Worm (Caenorhabditis elegans): ENCODE results near the gene C16D2.3.

C16D2.3 gene

DNA sequence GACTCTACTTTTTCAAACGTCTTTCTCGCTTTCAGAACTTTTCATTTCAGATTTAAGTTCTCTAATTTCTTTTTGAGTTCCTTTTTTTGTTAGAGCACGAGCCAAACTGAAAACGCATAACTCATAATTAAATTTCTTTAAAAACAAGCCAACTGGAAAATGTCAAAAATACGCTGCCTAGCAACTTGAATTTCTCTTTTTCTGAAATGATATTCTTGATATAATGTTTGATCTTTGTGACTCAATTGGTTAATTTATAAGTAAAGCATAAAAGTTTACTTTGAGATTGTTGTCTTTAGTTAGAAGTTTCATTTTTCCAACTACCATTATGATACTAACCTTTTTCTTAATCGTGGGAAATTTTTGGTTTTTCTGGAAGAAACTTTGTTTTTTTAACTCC, 3.2 kb downstream of the C16D2.3 start:
- TF ChIP-seq ham-2 (GFP tag; optimal IDR thresholded peaks at IDR 0.05) (no peak), ceh-43 (GFP tag; optimal IDR thresholded peaks at IDR 0.05) (no peak), drap-1 (GFP tag; optimal IDR thresholded peaks at IDR 0.05) (no peak), sem-2 (GFP tag; optimal IDR thresholded peaks at IDR 0.05) (no peak), mab-5 (tag; optimal IDR thresholded peaks at IDR 0.05) (no peak), pha-4 (tag; optimal IDR thresholded peaks at IDR 0.05) (no peak), ceh-83 (GFP tag; optimal IDR thresholded peaks at IDR 0.05) (no peak), nhr-12 (tag; optimal IDR thresholded peaks at IDR 0.05) (no peak), lin-13 (tag; optimal IDR thresholded peaks at IDR 0.05) (no peak), bed-3 (GFP tag; optimal IDR thresholded peaks at IDR 0.05) (no peak), M03D4.4 (tag; optimal IDR thresholded peaks at IDR 0.05) (no peak), nhr-76 (tag; optimal IDR thresholded peaks at IDR 0.05) (no peak), ceh-39 (tag; optimal IDR thresholded peaks at IDR 0.05) (no peak), mls-2 (tag; optimal IDR thresholded peaks at IDR 0.05) (no peak)

DNA sequence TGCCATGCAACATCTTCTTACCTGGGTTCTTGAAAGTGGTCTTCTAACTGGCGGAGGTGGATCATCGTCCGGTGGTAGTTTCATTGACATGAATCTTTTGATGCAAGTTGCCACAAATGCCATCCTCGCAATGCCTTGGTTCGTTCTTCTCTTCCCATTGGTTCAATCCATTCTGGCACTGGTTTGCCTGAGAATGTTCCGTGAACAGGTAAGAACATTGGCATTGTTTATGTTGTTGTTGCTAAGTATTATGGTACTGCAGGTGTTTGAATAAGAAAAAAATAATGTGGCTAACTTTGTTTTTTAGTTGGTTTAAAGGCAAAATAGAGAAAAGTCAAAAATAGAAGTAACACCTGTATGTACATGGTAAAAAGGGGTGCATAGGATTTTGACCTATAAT, 5.9 kb downstream of the C16D2.3 start:
- TF ChIP-seq ztf-11 (tag; optimal IDR thresholded peaks at IDR 0.05): no peak
- TF ChIP-seq bed-3 (GFP tag; optimal IDR thresholded peaks at IDR 0.05): no peak
- no peak for TF ChIP-seq mls-2 (tag; optimal IDR thresholded peaks at IDR 0.05)
- no peak for TF ChIP-seq tbx-8 (GFP tag; optimal IDR thresholded peaks at IDR 0.05)
- no peak for TF ChIP-seq blmp-1 (tag; optimal IDR thresholded peaks at IDR 0.05)
- no peak for TF ChIP-seq sptf-1 (tag; optimal IDR thresholded peaks at IDR 0.05)
- no peak for TF ChIP-seq drap-1 (GFP tag; optimal IDR thresholded peaks at IDR 0.05)
- no peak for TF ChIP-seq hlh-1 (tag; optimal IDR thresholded peaks at IDR 0.05)
- no peak for TF ChIP-seq zip-8 (tag; optimal IDR thresholded peaks at IDR 0.05)
- TF ChIP-seq ceh-43 (GFP tag; optimal IDR thresholded peaks at IDR 0.05): no peak
- no peak for TF ChIP-seq ham-2 (GFP tag; optimal IDR thresholded peaks at IDR 0.05)
- TF ChIP-seq elt-3 (tag; optimal IDR thresholded peaks at IDR 0.05): no peak
- no peak for TF ChIP-seq ceh-83 (GFP tag; optimal IDR thresholded peaks at IDR 0.05)
- TF ChIP-seq ces-1 (GFP tag; optimal IDR thresholded peaks at IDR 0.05): no peak
- no peak for TF ChIP-seq unc-62 (GFP tag; optimal IDR thresholded peaks at IDR 0.05)

DNA sequence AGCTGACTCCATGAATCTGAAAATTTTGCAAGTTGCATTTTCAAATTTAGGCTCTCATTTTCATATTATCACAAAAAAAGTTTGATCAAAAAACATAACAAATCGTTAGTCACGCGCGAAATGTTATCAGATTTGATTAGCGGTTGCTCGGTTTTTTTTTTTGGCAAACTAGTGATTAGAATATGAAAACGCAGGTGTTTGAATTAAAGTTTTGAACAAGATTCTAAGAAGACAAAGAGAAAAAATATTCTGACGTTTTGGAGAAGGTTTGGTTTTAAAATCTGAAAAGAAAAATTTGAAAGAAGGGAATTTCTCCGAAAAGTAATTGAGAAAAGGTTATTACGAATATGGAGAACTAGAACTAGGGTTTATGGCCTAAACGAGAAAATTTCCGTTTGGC, 6.5 kb downstream of the C16D2.3 start:
- no peak for TF ChIP-seq M03D4.4 (tag; optimal IDR thresholded peaks at IDR 0.05)
- no peak for TF ChIP-seq blmp-1 (tag; optimal IDR thresholded peaks at IDR 0.05)
- TF ChIP-seq elt-3 (tag; optimal IDR thresholded peaks at IDR 0.05): no peak
- TF ChIP-seq bed-3 (GFP tag; optimal IDR thresholded peaks at IDR 0.05): no peak
- TF ChIP-seq ceh-39 (tag; optimal IDR thresholded peaks at IDR 0.05): no peak

DNA sequence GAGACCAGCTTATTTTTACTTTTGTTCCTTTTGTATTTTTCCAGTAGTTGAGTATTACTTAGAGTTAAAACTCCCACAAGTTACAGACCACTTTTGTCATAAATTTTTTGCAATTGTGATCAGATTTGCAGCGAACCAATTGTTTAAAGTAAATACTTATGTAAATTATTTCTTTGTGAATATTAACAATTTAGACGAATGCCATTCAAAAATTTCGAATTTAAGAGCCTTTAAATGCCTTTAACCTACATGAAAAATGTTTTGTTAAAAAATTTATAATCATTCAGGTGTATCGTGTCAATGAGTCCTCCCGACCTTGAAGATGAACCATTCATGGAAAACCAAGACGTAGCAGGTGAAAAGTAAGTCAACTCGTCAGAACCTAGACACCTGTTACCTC, 8.1 kb downstream of the C16D2.3 start, which contains the start of gene W07A12.4:
Gene W07A12.4, plus strand, starts transcription at position 301 of the 400 bp plus-strand sequence.
- TF ChIP-seq sptf-1 (tag; optimal IDR thresholded peaks at IDR 0.05) (no peak), lin-13 (tag; optimal IDR thresholded peaks at IDR 0.05) (no peak)

DNA sequence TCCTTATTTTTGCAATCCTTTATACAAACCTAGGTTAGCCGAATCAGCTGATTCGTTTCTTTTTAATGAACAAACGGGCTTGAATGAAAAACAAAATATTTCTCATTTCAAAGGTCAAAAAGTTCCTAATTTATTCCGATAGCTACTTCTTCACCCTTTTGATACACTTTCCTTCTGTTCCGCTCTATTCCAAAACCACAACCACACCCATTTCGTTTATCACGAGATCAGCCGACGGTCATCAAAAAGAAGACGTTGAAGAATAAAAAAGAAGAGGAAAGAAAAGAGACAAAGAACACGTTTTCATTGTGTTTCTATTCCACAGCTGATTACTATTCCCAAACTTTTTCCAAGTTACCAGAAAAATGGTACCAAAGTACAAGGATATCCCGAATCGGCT, 10.2 kb downstream of the C16D2.3 start:
- TF ChIP-seq unc-62 (GFP tag; optimal IDR thresholded peaks at IDR 0.05): no peak
- no peak for TF ChIP-seq blmp-1 (tag; optimal IDR thresholded peaks at IDR 0.05)
- TF ChIP-seq ceh-43 (GFP tag; optimal IDR thresholded peaks at IDR 0.05): no peak
- TF ChIP-seq unc-39 (tag; optimal IDR thresholded peaks at IDR 0.05): no peak
- no peak for TF ChIP-seq nhr-237 (tag; optimal IDR thresholded peaks at IDR 0.05)
- TF ChIP-seq unc-120 (tag; optimal IDR thresholded peaks at IDR 0.05; ENCODE audit: poor library complexity, severe bottlenecking): no peak
- no peak for TF ChIP-seq elt-3 (tag; optimal IDR thresholded peaks at IDR 0.05)
- TF ChIP-seq nhr-28 (tag; optimal IDR thresholded peaks at IDR 0.05): no peak
- TF ChIP-seq lin-13 (tag; optimal IDR thresholded peaks at IDR 0.05): no peak
- no peak for TF ChIP-seq sem-2 (GFP tag; optimal IDR thresholded peaks at IDR 0.05)
- TF ChIP-seq ceh-39 (tag; optimal IDR thresholded peaks at IDR 0.05): no peak
- no peak for TF ChIP-seq snpc-4 (tag; optimal IDR thresholded peaks at IDR 0.05)
- TF ChIP-seq tbx-8 (GFP tag; optimal IDR thresholded peaks at IDR 0.05): no peak
- TF ChIP-seq nhr-2 (tag; optimal IDR thresholded peaks at IDR 0.05): no peak
- no peak for TF ChIP-seq ham-2 (GFP tag; optimal IDR thresholded peaks at IDR 0.05)
- no peak for TF ChIP-seq M03D4.4 (tag; optimal IDR thresholded peaks at IDR 0.05)
- TF ChIP-seq nhr-12 (tag; optimal IDR thresholded peaks at IDR 0.05): no peak
- TF ChIP-seq ces-1 (GFP tag; optimal IDR thresholded peaks at IDR 0.05): no peak
- no peak for TF ChIP-seq pha-4 (tag; optimal IDR thresholded peaks at IDR 0.05)
- no peak for TF ChIP-seq mab-5 (tag; optimal IDR thresholded peaks at IDR 0.05)

DNA sequence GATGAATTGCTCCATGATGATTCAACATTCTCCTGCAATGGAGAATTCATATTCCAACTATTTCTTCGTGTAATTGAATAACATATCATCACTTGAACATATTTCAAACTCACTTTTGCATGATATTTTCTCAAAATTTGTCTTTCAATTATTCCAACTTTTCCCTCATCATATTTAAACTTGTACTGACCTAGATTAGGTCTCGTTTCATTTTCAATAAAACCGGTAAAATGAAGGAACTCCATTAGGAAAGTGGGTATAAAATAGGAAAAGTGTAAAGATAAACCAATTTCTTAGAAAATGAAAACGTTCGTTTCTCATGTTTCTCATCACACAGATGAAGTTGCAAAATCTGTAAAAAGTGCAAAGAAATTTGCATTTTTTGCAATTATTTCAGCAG, 14.3 kb downstream of the C16D2.3 start, which contains the start of gene col-78:
Gene col-78, plus strand, starts transcription at position 301 of the 400 bp plus-strand sequence.
- TF ChIP-seq blmp-1 (tag; optimal IDR thresholded peaks at IDR 0.05) (no peak), ceh-43 (GFP tag; optimal IDR thresholded peaks at IDR 0.05) (no peak), tbx-8 (GFP tag; optimal IDR thresholded peaks at IDR 0.05) (no peak), nhr-28 (tag; optimal IDR thresholded peaks at IDR 0.05) (no peak)

All from whole organism, mixed stage, embryonic.